Fruit fly (Drosophila melanogaster): Measurements from ENCODE around the gene Xe7.

Gene Xe7

DNA sequence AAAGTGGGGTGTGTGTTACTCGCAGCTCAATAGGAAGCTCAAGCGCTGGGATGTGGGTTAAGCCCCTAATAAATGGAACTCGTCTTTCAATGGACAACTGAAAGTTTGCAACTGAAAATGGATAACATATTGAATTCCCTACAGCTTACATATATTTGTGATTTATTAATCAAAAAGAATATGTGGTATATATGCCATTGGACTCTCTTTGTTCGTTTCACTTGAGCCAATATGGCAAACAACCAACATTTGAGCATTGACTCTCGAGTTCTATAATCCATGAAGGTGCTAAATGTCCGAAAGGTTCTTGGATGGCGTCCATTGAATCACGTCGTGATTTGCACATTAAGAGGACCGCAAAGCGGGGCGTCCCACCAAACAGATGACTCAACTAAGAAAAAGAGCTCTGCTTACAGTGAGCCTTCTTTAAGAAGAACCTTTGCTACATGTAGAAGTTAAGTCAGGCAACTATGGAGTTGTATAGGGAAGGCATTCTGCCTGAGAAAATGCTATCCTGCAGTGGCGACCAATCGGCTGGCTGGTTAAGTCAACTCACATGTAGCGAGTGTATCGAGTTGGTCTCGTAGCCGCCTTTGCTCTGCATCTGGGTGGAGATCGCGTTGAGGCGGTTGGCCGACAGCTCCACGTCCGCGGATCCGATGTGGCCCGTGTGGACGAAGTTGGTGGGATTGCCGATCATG, 51.1 kb downstream of the Xe7 start (continued):
- no peak for TF ChIP-seq CG4318 (GFP tag; optimal IDR thresholded peaks at IDR 0.05)
- peak; percentile 25 for TF ChIP-seq CG10669 (GFP tag; optimal IDR thresholded peaks at IDR 0.05)
- TF ChIP-seq fd59A (GFP tag; optimal IDR thresholded peaks at IDR 0.05) = no peak
- peak; percentile 64 for TF ChIP-seq Hr4 (GFP tag; optimal IDR thresholded peaks at IDR 0.05)
- peak; percentile 68 for TF ChIP-seq CG32006 (GFP tag; optimal IDR thresholded peaks at IDR 0.05)
- TF ChIP-seq eg (GFP tag; IDR thresholded peaks at IDR 0.05) = peak; percentile 55; the same call in 1 of the 3 replicates
- peak; percentile 47 for TF ChIP-seq CG31627 (GFP tag; optimal IDR thresholded peaks at IDR 0.05)
- TF ChIP-seq CG15336 (GFP tag; IDR thresholded peaks at IDR 0.05) = peak; percentile 57
- peak; percentile 34 for TF ChIP-seq CG6276 (GFP tag; optimal IDR thresholded peaks at IDR 0.05)
- no peak for TF ChIP-seq CG9139 (GFP tag; optimal IDR thresholded peaks at IDR 0.05)
- peak; percentile 74 for TF ChIP-seq Sox14 (GFP tag; optimal IDR thresholded peaks at IDR 0.05)
- no peak for TF ChIP-seq Hr38 (GFP tag; optimal IDR thresholded peaks at IDR 0.05)
- peak; percentile 23 for TF ChIP-seq CG8632 (GFP tag; optimal IDR thresholded peaks at IDR 0.05)
- TF ChIP-seq Sox15 (GFP tag; optimal IDR thresholded peaks at IDR 0.05) = peak; percentile 15

DNA sequence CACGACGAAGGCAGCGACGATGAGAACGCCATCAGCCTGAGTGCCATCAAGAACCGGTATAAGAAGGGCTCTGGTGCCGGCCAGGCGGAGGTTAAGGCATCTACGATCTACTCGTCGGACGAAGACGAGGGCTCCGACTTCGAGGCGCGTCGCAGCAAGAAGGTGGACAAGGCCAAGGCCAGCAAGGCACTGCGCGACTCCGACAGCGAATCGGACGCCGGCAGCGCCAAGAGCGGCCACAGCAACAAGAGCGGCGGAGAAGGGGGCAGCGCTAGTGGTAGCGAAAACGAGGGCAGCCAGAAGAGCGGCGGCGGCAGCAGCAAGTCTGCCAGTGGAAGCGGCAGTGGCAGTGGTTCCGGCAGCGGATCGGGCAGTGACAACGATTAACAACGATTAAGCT, 53.6 kb downstream of the Xe7 start:
- TF ChIP-seq Smox (GFP tag; optimal IDR thresholded peaks at IDR 0.05) = no peak
- no peak for TF ChIP-seq lz (GFP tag; optimal IDR thresholded peaks at IDR 0.05)
- TF ChIP-seq CG15336 (GFP tag; IDR thresholded peaks at IDR 0.05) = no peak
- no peak for TF ChIP-seq CG6163 (GFP tag; IDR thresholded peaks at IDR 0.05)
- TF ChIP-seq CG7368 (GFP tag; optimal IDR thresholded peaks at IDR 0.05) = no peak
- TF ChIP-seq CG34406 (GFP tag; optimal IDR thresholded peaks at IDR 0.05) = no peak
- no peak for TF ChIP-seq topi (GFP tag; optimal IDR thresholded peaks at IDR 0.05)
- no peak for TF ChIP-seq Hr38 (GFP tag; optimal IDR thresholded peaks at IDR 0.05)
- TF ChIP-seq fd59A (GFP tag; optimal IDR thresholded peaks at IDR 0.05) = no peak
- TF ChIP-seq CG9139 (GFP tag; optimal IDR thresholded peaks at IDR 0.05) = no peak
- no peak for TF ChIP-seq CG3919 (GFP tag; optimal IDR thresholded peaks at IDR 0.05)
- no peak for TF ChIP-seq CG6808 (GFP tag; optimal IDR thresholded peaks at IDR 0.05)
- TF ChIP-seq fkh (GFP tag; optimal IDR thresholded peaks at IDR 0.05) = no peak
- TF ChIP-seq CG11762 (GFP tag; optimal IDR thresholded peaks at IDR 0.05; ENCODE audit: insufficient read depth) = no peak
- no peak for TF ChIP-seq esn (GFP tag; optimal IDR thresholded peaks at IDR 0.05)
- TF ChIP-seq achi (GFP tag; optimal IDR thresholded peaks at IDR 0.05) = no peak
- no peak for TF ChIP-seq salr (GFP tag; optimal IDR thresholded peaks at IDR 0.05)
